Worm (Caenorhabditis elegans): ENCODE results near the gene C06B8.7.

DNA sequence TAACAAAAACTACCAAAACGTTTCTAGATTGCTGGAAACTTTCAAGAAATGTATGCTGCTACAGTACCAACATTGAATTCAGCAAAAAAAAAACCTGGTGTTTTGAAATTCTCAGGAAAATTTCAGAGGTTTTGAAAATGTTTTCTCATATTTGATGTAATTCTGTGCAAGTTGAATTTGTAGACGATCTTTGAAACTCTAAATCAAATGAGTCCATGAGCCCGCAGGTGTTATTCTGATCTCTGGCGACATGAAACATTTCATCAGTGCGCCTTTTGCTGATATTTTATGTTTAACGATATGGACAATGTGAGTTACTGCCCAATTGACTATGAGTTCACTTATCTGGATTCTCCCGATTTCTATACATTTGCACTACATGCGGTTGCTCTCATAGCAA is 4.9 kb upstream of the C06B8.7 start, which contains the start of gene srh-218:
- TF ChIP-seq W03F9.2 (tag; optimal IDR thresholded peaks at IDR 0.05): no peak
- TF ChIP-seq him-1 (tag; optimal IDR thresholded peaks at IDR 0.05): no peak
- TF ChIP-seq dao-5 (tag; optimal IDR thresholded peaks at IDR 0.05): no peak

All from whole organism, L4/young adult.